Fruit fly (Drosophila melanogaster): ENCODE data around the gene CG11555.

DNA sequence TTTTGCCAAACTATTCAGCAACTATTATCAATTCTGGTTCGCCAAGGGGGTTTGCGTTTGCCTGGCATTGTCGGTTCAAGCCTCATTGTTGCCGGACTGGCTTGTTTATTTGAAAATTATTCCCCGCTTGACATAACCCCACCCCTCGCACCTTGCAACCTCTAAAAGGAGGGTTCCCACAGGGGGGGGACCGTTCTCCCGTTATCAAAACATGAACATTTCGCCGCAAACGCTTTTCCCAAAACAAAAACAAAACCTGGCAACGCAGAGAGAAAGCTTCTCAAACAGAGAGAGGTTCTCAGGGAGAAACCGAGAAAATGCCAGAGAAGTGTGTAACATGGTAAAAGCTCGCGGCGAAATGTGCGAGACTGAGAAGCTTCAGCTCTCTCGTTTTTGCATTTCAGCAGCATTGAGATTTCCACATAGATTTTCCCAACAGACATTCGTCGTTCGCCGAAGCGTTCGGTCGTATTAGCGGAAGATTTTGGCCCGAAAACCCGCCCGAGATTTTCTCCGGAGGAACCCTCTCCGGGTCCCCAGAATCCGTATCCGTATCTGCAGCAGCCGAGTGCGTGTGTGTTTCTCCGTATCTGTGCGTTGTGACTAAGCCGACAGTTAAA lies 36.3 kb downstream of the CG11555 start:
- TF ChIP-seq Pif1B (GFP tag; optimal IDR thresholded peaks at IDR 0.05): no peak
- TF ChIP-seq CG10348 (GFP tag; IDR thresholded peaks at IDR 0.05): no peak
- no peak for TF ChIP-seq CG8301 (tag; optimal IDR thresholded peaks at IDR 0.05)
- TF ChIP-seq fd96Ca (GFP tag; IDR thresholded peaks at IDR 0.05): 0 out of 3 replicates have a peak, but pooled peaks have one; percentile 14
- no peak; the same call in 1 of the 2 replicates for TF ChIP-seq CG32121 (GFP tag; IDR thresholded peaks at IDR 0.05)
- TF ChIP-seq CG12605 (GFP tag; IDR thresholded peaks at IDR 0.05): 0 out of 2 replicates have a peak, but pooled peaks have one; percentile 35

Data from whole organism, pupa.